Worm (Caenorhabditis elegans): Measurements from ENCODE around the gene sru-17.

sru-17 gene

DNA sequence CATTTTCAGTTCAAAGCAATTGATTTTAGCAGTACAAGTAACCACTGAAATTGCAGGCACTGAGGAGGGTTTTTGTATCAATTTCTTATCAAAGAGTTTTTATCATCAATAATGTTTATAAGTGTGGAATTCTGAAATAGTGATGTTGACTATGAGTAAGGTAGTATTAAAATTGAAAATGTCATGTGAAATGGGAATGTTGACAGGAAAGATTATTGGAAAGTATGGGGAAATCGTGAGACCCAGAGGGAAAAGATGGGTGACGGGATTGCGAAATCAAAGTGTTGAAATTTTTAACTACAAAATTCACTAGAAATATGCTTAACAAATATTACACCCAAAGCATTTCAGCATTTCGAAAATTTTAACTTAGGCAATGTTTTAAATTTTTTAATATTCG, 21.7 kb downstream of the sru-17 start, which contains the start of gene F53B2.8 (continued):
- peak; percentile 56 for TF ChIP-seq nhr-77 (tag; optimal IDR thresholded peaks at IDR 0.05)
- no peak for TF ChIP-seq madf-9 (GFP tag; conservative IDR thresholded peaks at IDR 0.05)
- TF ChIP-seq dpl-1 (GFP tag; optimal IDR thresholded peaks at IDR 0.05) = peak; percentile 15
- TF ChIP-seq Y105C5A.15 (GFP tag; IDR thresholded peaks at IDR 0.05) = no peak
- TF ChIP-seq hif-1 (tag; optimal IDR thresholded peaks at IDR 0.05) = no peak
- no peak for TF ChIP-seq lin-29 (GFP tag; IDR thresholded peaks at IDR 0.05)
- no peak for TF ChIP-seq fkh-10 (GFP tag; optimal IDR thresholded peaks at IDR 0.05)
- TF ChIP-seq daf-8 (GFP tag; IDR thresholded peaks at IDR 0.05) = no peak
- TF ChIP-seq dmd-8 (GFP tag; IDR thresholded peaks at IDR 0.05) = no peak
- no peak for TF ChIP-seq F49E8.2 (tag; optimal IDR thresholded peaks at IDR 0.05; ENCODE audit: borderline replicate concordance)
- TF ChIP-seq lsy-2 (tag; optimal IDR thresholded peaks at IDR 0.05) = peak; percentile 17 to 37
- TF ChIP-seq mes-2 (tag; optimal IDR thresholded peaks at IDR 0.05; ENCODE audit: poor library complexity, severe bottlenecking) = peak; percentile 52
- TF ChIP-seq ces-1 (GFP tag; optimal IDR thresholded peaks at IDR 0.05) = no peak
- peak in 1 of 2 experiments; percentile 40 for TF ChIP-seq daf-16 (GFP tag; optimal IDR thresholded peaks at IDR 0.05)
- TF ChIP-seq daf-16 (tag; optimal IDR thresholded peaks at IDR 0.05) = peak; percentile 98
- no peak for TF ChIP-seq nhr-10 (tag; optimal IDR thresholded peaks at IDR 0.05)
- TF ChIP-seq nhr-237 (tag; optimal IDR thresholded peaks at IDR 0.05) = no peak
- no peak for TF ChIP-seq ceh-32 (tag; optimal IDR thresholded peaks at IDR 0.05; ENCODE audit: poor library complexity)
- TF ChIP-seq ctbp-1 (GFP tag; IDR thresholded peaks at IDR 0.05) = no peak
- peak; percentile 48; the same call in 1 of the 2 replicates for TF ChIP-seq lin-1 (GFP tag; IDR thresholded peaks at IDR 0.05)
- no peak for TF ChIP-seq set-16 (GFP tag; IDR thresholded peaks at IDR 0.05)
- TF ChIP-seq F44E2.7 (GFP tag; IDR thresholded peaks at IDR 0.05) = no peak
- TF ChIP-seq nhr-76 (tag; optimal IDR thresholded peaks at IDR 0.05) = no peak
- TF ChIP-seq fos-1 (tag; optimal IDR thresholded peaks at IDR 0.05) = no peak
- peak; percentile 37 for TF ChIP-seq nhr-102 (tag; optimal IDR thresholded peaks at IDR 0.05)
- TF ChIP-seq F10B5.3 (tag; optimal IDR thresholded peaks at IDR 0.05) = no peak
- TF ChIP-seq ceh-82 (tag; optimal IDR thresholded peaks at IDR 0.05) = no peak
- TF ChIP-seq sdz-12 (GFP tag; optimal IDR thresholded peaks at IDR 0.05) = no peak
- no peak for TF ChIP-seq D1046.2 (GFP tag; IDR thresholded peaks at IDR 0.05)
- TF ChIP-seq daf-19 (GFP tag; conservative IDR thresholded peaks at IDR 0.05) = no peak
- TF ChIP-seq dmd-9 (GFP tag; IDR thresholded peaks at IDR 0.05) = no peak
- no peak for TF ChIP-seq rbr-2 (tag; optimal IDR thresholded peaks at IDR 0.05)
- no peak for TF ChIP-seq Y48G9A.11 (GFP tag; IDR thresholded peaks at IDR 0.05)
- no peak for TF ChIP-seq mep-1 (tag; optimal IDR thresholded peaks at IDR 0.05)
- TF ChIP-seq ztf-7 (tag; optimal IDR thresholded peaks at IDR 0.05) = peak; percentile 53
- TF ChIP-seq ceh-20 (GFP tag; IDR thresholded peaks at IDR 0.05) = no peak
- no peak for TF ChIP-seq cey-2 (tag; optimal IDR thresholded peaks at IDR 0.05; ENCODE audit: borderline replicate concordance, insufficient read depth)
- no peak for TF ChIP-seq spr-3 (GFP tag; optimal IDR thresholded peaks at IDR 0.05)
- TF ChIP-seq nhr-25 (tag; optimal IDR thresholded peaks at IDR 0.05; ENCODE audit: borderline replicate concordance, insufficient read depth) = no peak
- TF ChIP-seq lin-38 (GFP tag; IDR thresholded peaks at IDR 0.05) = no peak
- TF ChIP-seq unc-62 (GFP tag; optimal IDR thresholded peaks at IDR 0.05 in 1 of 2) = peak in 1 of 2 experiments; percentile 26
- no peak for TF ChIP-seq unc-62 (tag; optimal IDR thresholded peaks at IDR 0.05)
- no peak for TF ChIP-seq ama-1 (optimal IDR thresholded peaks at IDR 0.05)
- TF ChIP-seq unc-130 (GFP tag; optimal IDR thresholded peaks at IDR 0.05) = no peak
- peak; percentile 10 for TF ChIP-seq mxl-3 (GFP tag; optimal IDR thresholded peaks at IDR 0.05)
- TF ChIP-seq ztf-11 (tag; optimal IDR thresholded peaks at IDR 0.05) = no peak
- TF ChIP-seq dve-1 (tag; optimal IDR thresholded peaks at IDR 0.05; ENCODE audit: insufficient read depth) = peak; percentile 73
- TF ChIP-seq nhr-42 (GFP tag; IDR thresholded peaks at IDR 0.05) = no peak
- no peak for TF ChIP-seq aha-1 (tag)
- no peak for TF ChIP-seq arid-1 (GFP tag; conservative IDR thresholded peaks at IDR 0.05)
- no peak for TF ChIP-seq tra-1 (GFP tag; IDR thresholded peaks at IDR 0.05)
- peak in 1 of 2 experiments; percentile 8 for TF ChIP-seq mdl-1 (tag; optimal IDR thresholded peaks at IDR 0.05)

Data from whole organism, L4 larva.